Worm (Caenorhabditis elegans): ENCODE measurements around the gene F22F7.8.

DNA sequence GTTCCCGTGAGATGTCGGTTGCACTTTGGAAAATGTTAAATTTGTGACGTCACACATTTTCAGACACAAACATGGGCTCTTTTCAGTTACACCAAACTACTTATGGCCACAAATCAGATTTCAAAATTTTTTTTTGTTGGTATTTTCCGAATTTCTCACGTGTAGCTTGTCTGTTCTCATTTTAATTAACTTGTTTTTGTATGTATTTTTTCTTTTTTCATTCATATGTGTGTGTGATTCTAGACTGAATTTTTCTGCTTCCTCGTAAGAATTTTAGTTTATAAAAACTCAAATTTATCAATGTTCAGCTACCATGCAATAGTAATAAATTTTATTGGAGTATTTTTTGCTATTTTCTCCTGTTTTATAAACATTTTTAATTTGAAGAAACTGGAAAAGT, 35.1 kb upstream of the F22F7.8 start, which contains the start of gene srbc-22:
- TF ChIP-seq ama-1 (optimal IDR thresholded peaks at IDR 0.05) (no peak), ets-7 (tag; optimal IDR thresholded peaks at IDR 0.05) (no peak), tbx-37 (GFP tag; conservative IDR thresholded peaks at IDR 0.05) (no peak), ceh-36 (tag; optimal IDR thresholded peaks at IDR 0.05) (no peak), tbx-11 (GFP tag; IDR thresholded peaks at IDR 0.05) (no peak), B0310.2 (tag; optimal IDR thresholded peaks at IDR 0.05) (no peak), hnd-1 (tag; optimal IDR thresholded peaks at IDR 0.05) (no peak), flt-1 (GFP tag; IDR thresholded peaks at IDR 0.05) (no peak), hmg-4 (GFP tag; optimal IDR thresholded peaks at IDR 0.05) (no peak), hmbx-1 (tag; optimal IDR thresholded peaks at IDR 0.05) (no peak), aly-1 (tag; optimal IDR thresholded peaks at IDR 0.05) (no peak)
